Worm (Caenorhabditis elegans): ENCODE data around the gene F45G2.7.

DNA sequence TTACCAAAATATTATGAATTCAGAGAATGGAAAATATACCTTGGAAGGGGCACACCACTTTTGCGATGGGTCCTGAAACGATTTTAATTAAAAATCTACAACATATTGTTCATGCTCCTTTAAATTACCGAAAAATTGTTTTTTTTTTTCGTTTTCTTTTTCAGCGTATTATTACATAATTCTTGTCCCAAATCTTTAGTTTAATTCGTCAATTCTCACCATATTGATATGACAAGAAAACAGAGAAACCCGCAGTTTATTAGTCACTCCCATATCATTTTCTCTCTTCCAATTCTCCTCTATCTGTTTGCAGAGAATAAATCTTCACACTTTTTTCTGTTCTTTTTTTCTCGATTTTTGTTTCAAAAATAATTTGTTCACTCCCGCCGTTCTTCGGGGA lies 39.0 kb downstream of the F45G2.7 start, which contains the start of gene F11F1.1:
- TF ChIP-seq egl-27 (tag; optimal IDR thresholded peaks at IDR 0.05) (no peak), ztf-11 (tag; optimal IDR thresholded peaks at IDR 0.05) (no peak), nhr-25 (tag; optimal IDR thresholded peaks at IDR 0.05; ENCODE audit: borderline replicate concordance, insufficient read depth) (no peak), pha-4 (GFP tag; IDR thresholded peaks at IDR 0.05) (no peak), pha-4 (tag; optimal IDR thresholded peaks at IDR 0.05) (no peak), unc-39 (tag; optimal IDR thresholded peaks at IDR 0.05) (no peak)

Measured in whole organism, L4 larva.